Worm (Caenorhabditis elegans) whole organism, L4 larva: Measurements from ENCODE around the gene C26B2.7.

Experiments used
- T20F7.1 ChIP-seq: fragments of 200-800 bp; sonication (Bioruptor generic); optimal IDR thresholded peaks from 2 replicates; lab custom pipeline; 2018; ENCODE audit warnings: mild to moderate bottlenecking, missing genetic modification characterization, missing compliant biosample characterization
- Y5F2A.4 ChIP-seq: fragments of 200-800 bp; sonication (Bioruptor generic); optimal IDR thresholded peaks from 2 replicates; lab custom pipeline; 2018; ENCODE audit warnings: mild to moderate bottlenecking, missing genetic modification characterization, missing compliant biosample characterization
- aha-1 ChIP-seq: fragments of 150-350 bp; peaks from one replicate; lab custom pipeline; 2014; ENCODE audit warnings: missing biosample characterization, missing genetic modification characterization
- aly-2 ChIP-seq: sonication (generic microtip); optimal IDR thresholded peaks from 2 replicates; lab custom pipeline; 2018; ENCODE audit warnings: missing biosample characterization, missing genetic modification characterization
- ceh-82 ChIP-seq: sonication (generic microtip); optimal IDR thresholded peaks from 2 replicates; lab custom pipeline; 2017; ENCODE audit warnings: missing biosample characterization, missing genetic modification characterization
- cey-2 ChIP-seq: sonication (generic microtip); optimal IDR thresholded peaks from 3 replicates; lab custom pipeline; 2017; ENCODE audit warnings: missing genetic modification characterization, mild to moderate bottlenecking, missing compliant biosample characterization, antibody characterized with exemption, borderline replicate concordance; ENCODE audit not compliant: insufficient read depth
- daf-16 ChIP-seq, 3 experiments: sonication (generic microtip); optimal IDR thresholded peaks; 2 replicates each; lab custom pipeline; 2016 to 2017; ENCODE audit warnings: missing genetic modification characterization in 3 of 3, missing genetic modification reagents in 3 of 3, mild to moderate bottlenecking in 2 of 3, missing compliant biosample characterization in 2 of 3, missing biosample characterization in 1 of 3, moderate library complexity in 1 of 3
- dmd-6 ChIP-seq: fragments of 200-800 bp; sonication (Bioruptor generic); IDR thresholded peaks from 2 replicates; pipeline ENCODE4 v1.3.6; 2022; ENCODE audit warnings: missing genetic modification reagents, missing genetic modification characterization, missing compliant biosample characterization
- duxl-1 ChIP-seq: sonication (generic microtip); optimal IDR thresholded peaks from 2 replicates; lab custom pipeline; 2016; ENCODE audit warnings: mild to moderate bottlenecking, missing genetic modification characterization, moderate library complexity, missing compliant biosample characterization; ENCODE audit not compliant: poor library complexity
- dve-1 ChIP-seq: sonication (generic microtip); optimal IDR thresholded peaks from 2 replicates; lab custom pipeline; 2017; ENCODE audit warnings: antibody characterized with exemption, mild to moderate bottlenecking, missing genetic modification characterization, missing compliant biosample characterization; ENCODE audit not compliant: insufficient read depth
- egl-43 ChIP-seq: fragments of 200-800 bp; sonication (Bioruptor generic); IDR thresholded peaks from 2 replicates; pipeline ENCODE4 v1.3.6; 2022; ENCODE audit warnings: missing genetic modification reagents, missing genetic modification characterization, missing compliant biosample characterization
- fos-1 ChIP-seq: fragments of 150-350 bp; optimal IDR thresholded peaks from 2 replicates; lab custom pipeline; 2014; ENCODE audit warnings: missing biosample characterization, missing genetic modification characterization
- hif-1 ChIP-seq, 2 experiments: sonication (generic microtip); optimal IDR thresholded peaks; 2 replicates each; lab custom pipeline; 2016 to 2017; ENCODE audit warnings: missing compliant biosample characterization in 2 of 2, missing genetic modification characterization in 2 of 2, missing genetic modification reagents in 2 of 2, missing genotype in 2 of 2, mild to moderate bottlenecking in 1 of 2
- hlh-11 ChIP-seq: fragments of 200-800 bp; sonication (Bioruptor generic); optimal IDR thresholded peaks from 2 replicates; lab custom pipeline; 2018; ENCODE audit warnings: mild to moderate bottlenecking, missing genetic modification characterization, missing compliant biosample characterization
- lin-1 ChIP-seq: fragments of 200-800 bp; sonication (Bioruptor generic); IDR thresholded peaks from 2 replicates; pipeline ENCODE4 v1.3.6; 2022; ENCODE audit warnings: missing genetic modification reagents, missing genetic modification characterization, missing compliant biosample characterization
- lin-38 ChIP-seq: fragments of 200-800 bp; sonication (Bioruptor generic); IDR thresholded peaks from 2 replicates; pipeline ENCODE4 v1.3.6; 2022; ENCODE audit warnings: missing genetic modification reagents, missing genetic modification characterization, missing compliant biosample characterization
- lsy-2 ChIP-seq, 2 experiments: fragments of 150-350 bp in 1 of 2; sonication (generic microtip) in 1 of 2; optimal IDR thresholded peaks; 2 replicates each; lab custom pipeline; 2014 to 2017; ENCODE audit warnings: missing biosample characterization in 2 of 2, missing genetic modification characterization in 2 of 2
- madf-9 ChIP-seq: fragments of 200-800 bp; sonication (Bioruptor generic); conservative IDR thresholded peaks from 2 replicates; pipeline ENCODE4 v1.3.6; 2022; ENCODE audit warnings: missing genetic modification reagents, missing genetic modification characterization, missing compliant biosample characterization
- mdl-1 ChIP-seq, 2 experiments: fragments of 150-350 bp in 1 of 2; sonication (generic microtip) in 1 of 2; optimal IDR thresholded peaks; 2 replicates each; lab custom pipeline; 2014 to 2017; ENCODE audit warnings: missing biosample characterization in 2 of 2, missing genetic modification characterization in 2 of 2
- mep-1 ChIP-seq: fragments of 150-350 bp; sonication (generic microtip); optimal IDR thresholded peaks from 3 replicates; lab custom pipeline; 2014; ENCODE audit warnings: missing biosample characterization, missing genetic modification characterization
- mes-2 ChIP-seq: sonication (generic microtip); optimal IDR thresholded peaks from 2 replicates; lab custom pipeline; 2016; ENCODE audit warnings: missing genotype, mild to moderate bottlenecking, missing genetic modification characterization, missing compliant biosample characterization; ENCODE audit not compliant: poor library complexity, severe bottlenecking
- mxl-3 ChIP-seq: fragments of 200-800 bp; sonication (Bioruptor generic); optimal IDR thresholded peaks from 2 replicates; lab custom pipeline; 2018; ENCODE audit warnings: mild to moderate bottlenecking, missing genetic modification characterization, missing compliant biosample characterization
- nhr-10 ChIP-seq: fragments of 150-350 bp; optimal IDR thresholded peaks from 2 replicates; lab custom pipeline; 2014; ENCODE audit warnings: missing biosample characterization, missing genetic modification characterization
- nhr-102 ChIP-seq: sonication (generic microtip); optimal IDR thresholded peaks from 2 replicates; lab custom pipeline; 2016; ENCODE audit warnings: mild to moderate bottlenecking, missing genetic modification characterization, moderate library complexity, missing compliant biosample characterization
- nhr-11 ChIP-seq: fragments of 150-350 bp; optimal IDR thresholded peaks from 2 replicates; lab custom pipeline; 2014; ENCODE audit warnings: missing biosample characterization, missing genetic modification characterization
- nhr-25 ChIP-seq: sonication (generic microtip); optimal IDR thresholded peaks from 2 replicates; lab custom pipeline; 2017; ENCODE audit warnings: missing genetic modification characterization, mild to moderate bottlenecking, missing compliant biosample characterization, antibody characterized with exemption, moderate library complexity, borderline replicate concordance; ENCODE audit not compliant: insufficient read depth
- nhr-28 ChIP-seq: fragments of 150-350 bp; optimal IDR thresholded peaks from 2 replicates; lab custom pipeline; 2014; ENCODE audit warnings: missing biosample characterization, missing genetic modification characterization
- nhr-48 ChIP-seq: sonication (generic microtip); optimal IDR thresholded peaks from 2 replicates; lab custom pipeline; 2016; ENCODE audit warnings: mild to moderate bottlenecking, missing genetic modification characterization, missing compliant biosample characterization
- nhr-77 ChIP-seq: fragments of 150-350 bp; optimal IDR thresholded peaks from 2 replicates; lab custom pipeline; 2014; ENCODE audit warnings: missing biosample characterization, missing genetic modification characterization
- php-3 ChIP-seq: fragments of 200-800 bp; sonication (Bioruptor generic); IDR thresholded peaks from 2 replicates; pipeline ENCODE4 v1.3.6; 2022; ENCODE audit warnings: missing genetic modification reagents, missing genetic modification characterization, missing compliant biosample characterization
- pqm-1 ChIP-seq: sonication (generic microtip); optimal IDR thresholded peaks from 2 replicates; lab custom pipeline; 2017; ENCODE audit warnings: missing biosample characterization, missing genetic modification characterization
- tra-1 ChIP-seq: fragments of 200-800 bp; sonication (Bioruptor generic); IDR thresholded peaks from 2 replicates; pipeline ENCODE4 v1.3.6; 2022; ENCODE audit warnings: missing genetic modification reagents, missing genetic modification characterization, missing compliant biosample characterization
- unc-130 ChIP-seq: sonication (generic microtip); optimal IDR thresholded peaks from 2 replicates; lab custom pipeline; 2016; ENCODE audit warnings: missing genetic modification reagents, missing genetic modification characterization, missing compliant biosample characterization
- unc-62 ChIP-seq, 3 experiments: fragments of 150-350 bp in 1 of 3; sonication (generic microtip); optimal IDR thresholded peaks in 2 of 3; peaks in 1 of 3; 1 replicate in 1 of 3; 2 replicates in 2 of 3; lab custom pipeline; 2014 to 2017; ENCODE audit warnings: missing biosample characterization in 3 of 3, missing genetic modification characterization in 3 of 3, missing genetic modification reagents in 3 of 3, missing genotype in 1 of 3
- zip-11 ChIP-seq: fragments of 200-800 bp; sonication (Bioruptor generic); IDR thresholded peaks from 2 replicates; pipeline ENCODE4 v1.3.6; 2022; ENCODE audit warnings: missing genetic modification characterization, missing compliant biosample characterization

Gene C26B2.7

DNA sequence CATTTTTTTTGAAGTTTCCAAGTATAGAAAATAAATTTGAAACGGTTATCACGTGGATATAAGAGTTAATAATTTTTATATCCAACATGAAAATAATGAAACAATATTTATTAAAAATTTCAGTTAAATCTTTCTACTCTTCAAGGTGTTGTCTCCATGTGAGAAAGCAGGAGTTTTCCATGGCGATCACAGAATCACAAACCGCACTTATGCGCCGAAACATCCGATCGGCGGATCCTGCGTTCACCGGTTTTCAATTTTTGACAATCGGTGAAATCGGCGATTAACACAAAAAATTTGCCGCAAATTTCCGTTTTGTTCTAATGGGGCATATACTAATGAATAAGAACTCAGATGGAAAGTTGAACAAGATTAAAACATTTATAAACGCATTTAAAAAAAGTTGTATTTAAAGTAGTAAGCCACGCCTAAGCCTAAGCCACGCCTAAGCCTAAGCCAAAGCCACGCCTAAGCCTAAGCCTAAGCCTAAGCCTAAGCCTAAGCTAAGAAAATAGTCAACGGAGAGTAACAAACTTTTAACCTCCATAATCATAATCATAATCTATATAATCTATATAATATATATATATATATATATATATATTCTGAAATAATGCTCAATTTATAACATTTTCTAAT, 6.1 kb downstream of the C26B2.7 start, which contains the start of gene C26B2.2:
Gene C26B2.2, minus strand, starts transcription at position 88 of the 639 bp plus-strand sequence.
- no peak for TF ChIP-seq unc-130 (GFP tag; lab: Kevin White, UChicago)
- TF ChIP-seq duxl-1, result no peak
- peak in 1 of 2 experiments; percentile 90 for TF ChIP-seq unc-62 (GFP tag; optimal IDR thresholded peaks at IDR 0.05 in 1 of 2; lab: Kevin White, UChicago)
- no peak for TF ChIP-seq unc-62 (tag; optimal IDR thresholded peaks at IDR 0.05; lab: Kevin White, UChicago)
- TF ChIP-seq ceh-82 (tag; lab: Kevin White, UChicago), result no peak
- TF ChIP-seq lsy-2 (tag; optimal IDR thresholded peaks at IDR 0.05; lab: Kevin White, UChicago), result no peak
- TF ChIP-seq Y5F2A.4 (GFP tag; lab: Kevin White, UChicago), result no peak
- no peak for TF ChIP-seq nhr-11
- TF ChIP-seq cey-2 (tag; lab: Kevin White, UChicago), result no peak

DNA sequence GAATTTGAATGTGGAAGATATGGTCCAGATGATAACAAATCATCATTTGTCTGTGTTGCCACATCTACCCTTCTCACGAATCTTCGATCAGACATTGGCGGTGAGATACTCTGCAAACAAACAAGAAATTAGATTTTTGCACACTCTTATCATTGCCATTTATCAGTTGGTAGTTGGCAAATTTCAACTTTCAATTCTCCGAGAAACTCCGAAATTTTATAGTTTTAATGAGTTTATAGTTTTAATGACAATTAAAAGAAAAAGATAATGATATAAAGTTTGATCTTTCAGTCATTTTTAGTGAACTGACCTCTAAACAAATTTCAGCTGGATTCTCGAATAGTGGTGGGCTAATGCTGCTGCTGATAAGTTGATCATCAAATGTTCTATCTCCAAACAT, 7.8 kb downstream of the C26B2.7 start:
- TF ChIP-seq cey-2 (tag; lab: Kevin White, UChicago) (no peak), Y5F2A.4 (GFP tag; lab: Kevin White, UChicago) (no peak), daf-16 (GFP tag; optimal IDR thresholded peaks at IDR 0.05; lab: Kevin White, UChicago) (no peak), daf-16 (tag; optimal IDR thresholded peaks at IDR 0.05; lab: Kevin White, UChicago) (peak; percentile 22), nhr-28 (peak; percentile 55), pqm-1 (tag; lab: Kevin White, UChicago) (peak; percentile 29), nhr-25 (tag; lab: Kevin White, UChicago) (no peak), zip-11 (GFP tag; lab: Robert Waterston, UW) (no peak), dmd-6 (GFP tag; lab: Robert Waterston, UW) (peak; percentile 39; the same call in 1 of the 2 replicates)

DNA sequence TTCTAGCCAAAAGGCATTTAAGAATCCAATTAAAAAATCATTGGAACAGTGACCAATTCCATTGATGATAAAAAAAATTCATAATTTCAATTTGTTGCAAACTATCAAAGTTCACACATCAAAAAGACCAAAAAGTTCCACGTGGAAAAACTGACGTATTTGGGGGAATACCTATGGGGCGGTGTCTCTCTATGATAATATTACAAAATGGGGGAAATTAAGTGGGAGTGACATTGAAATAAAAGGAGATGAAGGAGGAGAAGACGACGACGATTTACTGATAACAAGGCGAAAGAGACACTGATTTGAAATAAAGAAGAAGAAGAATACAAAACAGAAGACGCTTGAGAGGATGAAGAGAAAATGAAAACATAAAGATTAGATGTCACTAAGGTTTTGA, 10.3 kb downstream of the C26B2.7 start:
- peak; percentile 37 for TF ChIP-seq nhr-10
- peak; percentile 79 for TF ChIP-seq pqm-1 (tag; lab: Kevin White, UChicago)
- TF ChIP-seq lin-1, result 0 out of 2 replicates have a peak, but pooled peaks have one; percentile 41
- TF ChIP-seq hlh-11 (tag; lab: Kevin White, UChicago), result peak; percentile 62
- TF ChIP-seq daf-16 (GFP tag; optimal IDR thresholded peaks at IDR 0.05; lab: Kevin White, UChicago), result no peak
- peak; percentile 61 for TF ChIP-seq daf-16 (tag; optimal IDR thresholded peaks at IDR 0.05; lab: Kevin White, UChicago)
- TF ChIP-seq nhr-48 (tag; lab: Kevin White, UChicago), result peak; percentile 71
- peak; percentile 66 for TF ChIP-seq aha-1 (tag; lab: Kevin White, UChicago)
- no peak for TF ChIP-seq fos-1 (tag; lab: Kevin White, UChicago)
- no peak for TF ChIP-seq egl-43 (GFP tag; lab: Robert Waterston, UW)
- TF ChIP-seq nhr-28, result peak; percentile 41
- TF ChIP-seq T20F7.1 (GFP tag; lab: Kevin White, UChicago), result peak; percentile 16
- TF ChIP-seq tra-1, result 0 out of 2 replicates have a peak, but pooled peaks have one; percentile 21
- no peak for TF ChIP-seq aly-2 (tag; lab: Kevin White, UChicago)
- peak; percentile 85 for TF ChIP-seq dmd-6 (GFP tag; lab: Robert Waterston, UW)
- TF ChIP-seq lin-38 (GFP tag; lab: Robert Waterston, UW), result no peak
- no peak for TF ChIP-seq hif-1 (tag; optimal IDR thresholded peaks at IDR 0.05; lab: Kevin White, UChicago)
- peak; percentile 42 for TF ChIP-seq cey-2 (tag; lab: Kevin White, UChicago)
- peak; percentile 75 for TF ChIP-seq dve-1
- no peak for TF ChIP-seq madf-9
- peak in 1 of 2 experiments; percentile 29 for TF ChIP-seq lsy-2 (tag; optimal IDR thresholded peaks at IDR 0.05; lab: Kevin White, UChicago)
- TF ChIP-seq mes-2, result peak; percentile 4
- 0 out of 2 replicates have a peak, but pooled peaks have one; percentile 21 for TF ChIP-seq php-3 (GFP tag; lab: Robert Waterston, UW)
- TF ChIP-seq unc-130 (GFP tag; lab: Kevin White, UChicago), result no peak
- TF ChIP-seq nhr-102 (tag; lab: Kevin White, UChicago), result peak; percentile 30
- peak; percentile 19 for TF ChIP-seq mxl-3
- peak; percentile 5 to 70 for TF ChIP-seq mdl-1 (tag; optimal IDR thresholded peaks at IDR 0.05; lab: Kevin White, UChicago)
- peak; percentile 9 for TF ChIP-seq mep-1 (tag; lab: Kevin White, UChicago)
- TF ChIP-seq nhr-77 (tag; lab: Kevin White, UChicago), result peak; percentile 1
